Worm (Caenorhabditis elegans) whole organism, young adult: ENCODE measurements around the gene sru-7.

Experiments
- C06A6.2 ChIP-seq: fragments of 200-800 bp; sonication (Bioruptor generic); conservative IDR thresholded peaks from 2 replicates; pipeline ENCODE4 v1.3.6; 2022; ENCODE audit warnings: missing genetic modification characterization, missing compliant biosample characterization
- F33H1.4 ChIP-seq: fragments of 200-800 bp; sonication (Bioruptor generic); IDR thresholded peaks from 2 replicates; pipeline ENCODE4 v1.3.6; 2022; ENCODE audit warnings: missing genetic modification reagents, missing genetic modification characterization, missing compliant biosample characterization
- T07F8.4 ChIP-seq: sonication (generic microtip); optimal IDR thresholded peaks from 2 replicates; lab custom pipeline; 2016; ENCODE audit warnings: mild to moderate bottlenecking, missing genetic modification characterization, moderate library complexity, missing compliant biosample characterization
- Y53G8AR.9 ChIP-seq: fragments of 200-800 bp; sonication (Bioruptor generic); conservative IDR thresholded peaks from 2 replicates; pipeline ENCODE4 v1.3.6; 2022; ENCODE audit warnings: missing genetic modification reagents, missing genetic modification characterization, missing compliant biosample characterization
- akir-1 ChIP-seq: fragments of 200-800 bp; sonication (Bioruptor generic); optimal IDR thresholded peaks from 2 replicates; lab custom pipeline; 2018; ENCODE audit warnings: mild to moderate bottlenecking, missing genetic modification characterization, moderate library complexity, missing compliant biosample characterization
- ama-1 ChIP-seq, 3 experiments: fragments of 150-350 bp in 1 of 3; sonication (generic microtip) in 2 of 3; optimal IDR thresholded peaks; 2 replicates each; lab custom pipeline; 2014 to 2018; ENCODE audit warnings: missing biosample characterization in 2 of 3, missing genetic modification characterization in 2 of 3, missing genetic modification reagents in 2 of 3
- cebp-1 ChIP-seq, 2 experiments: fragments of 200-800 bp in 1 of 2; sonication (Bioruptor generic) in 1 of 2; sonication (generic microtip) in 1 of 2; IDR thresholded peaks in 1 of 2; optimal IDR thresholded peaks in 1 of 2; 2 replicates each; pipeline versions ENCODE4 v1.3.6 to Lab custom; 2017 to 2022; ENCODE audit warnings: missing compliant biosample characterization in 2 of 2, missing genetic modification characterization in 2 of 2, mild to moderate bottlenecking in 1 of 2, missing genetic modification reagents in 1 of 2, moderate library complexity in 1 of 2
- chd-7 ChIP-seq: sonication (generic microtip); optimal IDR thresholded peaks from 2 replicates; lab custom pipeline; 2016; ENCODE audit warnings: mild to moderate bottlenecking, missing genetic modification characterization, moderate library complexity, missing compliant biosample characterization
- dox-1 ChIP-seq: fragments of 200-800 bp; sonication (Bioruptor generic); IDR thresholded peaks from 2 replicates; pipeline ENCODE4 v1.3.6; 2022; ENCODE audit warnings: missing genetic modification reagents, missing genetic modification characterization, missing compliant biosample characterization
- dpff-1 ChIP-seq: sonication (generic microtip); optimal IDR thresholded peaks from 2 replicates; lab custom pipeline; 2017; ENCODE audit warnings: mild to moderate bottlenecking, missing genetic modification characterization, missing compliant biosample characterization
- ekl-4 ChIP-seq: fragments of 200-800 bp; sonication (Bioruptor generic); IDR thresholded peaks from 2 replicates; pipeline ENCODE4 v1.3.6; 2022; ENCODE audit warnings: missing genetic modification reagents, missing genetic modification characterization, missing compliant biosample characterization
- ets-4 ChIP-seq: fragments of 200-800 bp; sonication (Bioruptor generic); optimal IDR thresholded peaks from 2 replicates; lab custom pipeline; 2018; ENCODE audit warnings: mild to moderate bottlenecking, missing genetic modification characterization, missing compliant biosample characterization
- hmg-1.2 ChIP-seq: fragments of 200-800 bp; sonication (Bioruptor generic); IDR thresholded peaks from 2 replicates; pipeline ENCODE4 v1.3.6; 2022; ENCODE audit warnings: missing genetic modification reagents, missing genetic modification characterization, missing compliant biosample characterization
- let-526 ChIP-seq: fragments of 200-800 bp; sonication (Bioruptor generic); IDR thresholded peaks from 2 replicates; pipeline ENCODE4 v1.3.6; 2022; ENCODE audit warnings: missing genetic modification reagents, missing genetic modification characterization, missing compliant biosample characterization
- lin-35 ChIP-seq, 3 experiments: fragments of 150-350 bp in 2 of 3; sonication (generic microtip) in 1 of 3; optimal IDR thresholded peaks; 2 replicates each; lab custom pipeline; 2014 to 2018; ENCODE audit warnings: missing biosample characterization in 3 of 3, missing genetic modification characterization in 3 of 3, missing genetic modification reagents in 3 of 3
- lin-54 ChIP-seq: fragments of 200-800 bp; sonication (Bioruptor generic); optimal IDR thresholded peaks from 2 replicates; lab custom pipeline; 2018; ENCODE audit warnings: mild to moderate bottlenecking, missing genetic modification characterization, missing compliant biosample characterization
- lsl-1 ChIP-seq: fragments of 200-800 bp; sonication (Bioruptor generic); optimal IDR thresholded peaks from 2 replicates; lab custom pipeline; 2018; ENCODE audit warnings: mild to moderate bottlenecking, missing genetic modification characterization, moderate library complexity, missing compliant biosample characterization
- lsy-27 ChIP-seq: sonication (generic microtip); optimal IDR thresholded peaks from 2 replicates; lab custom pipeline; 2017; ENCODE audit warnings: missing genetic modification characterization, mild to moderate bottlenecking, missing compliant biosample characterization, antibody characterized with exemption, missing genotype, borderline replicate concordance; ENCODE audit not compliant: insufficient read depth
- madf-3 ChIP-seq: fragments of 200-800 bp; sonication (Bioruptor generic); IDR thresholded peaks from 2 replicates; pipeline ENCODE4 v1.3.6; 2022; ENCODE audit warnings: missing genetic modification reagents, missing genetic modification characterization, missing compliant biosample characterization
- madf-6 ChIP-seq: fragments of 200-800 bp; sonication (Bioruptor generic); IDR thresholded peaks from 2 replicates; pipeline ENCODE4 v1.3.6; 2022; ENCODE audit warnings: missing genetic modification reagents, missing genetic modification characterization, missing compliant biosample characterization
- nfyb-1 ChIP-seq: fragments of 200-800 bp; sonication (Bioruptor generic); IDR thresholded peaks from 2 replicates; pipeline ENCODE4 v1.3.6; 2022; ENCODE audit warnings: missing genetic modification reagents, missing genetic modification characterization, missing compliant biosample characterization
- nhr-179 ChIP-seq: sonication (generic microtip); optimal IDR thresholded peaks from 2 replicates; lab custom pipeline; 2016; ENCODE audit warnings: mild to moderate bottlenecking, missing genetic modification characterization, missing compliant biosample characterization
- rcor-1 ChIP-seq: fragments of 200-800 bp; sonication (Bioruptor generic); IDR thresholded peaks from 2 replicates; pipeline ENCODE4 v1.3.6; 2022; ENCODE audit warnings: missing genetic modification reagents, missing genetic modification characterization, missing compliant biosample characterization
- rec-8 ChIP-seq, 2 experiments: sonication (generic microtip); optimal IDR thresholded peaks; 2 replicates each; lab custom pipeline; 2016; ENCODE audit warnings: mild to moderate bottlenecking in 2 of 2, missing genetic modification characterization in 2 of 2, missing genetic modification reagents in 2 of 2, missing genotype in 2 of 2, missing biosample characterization in 1 of 2, missing compliant biosample characterization in 1 of 2, moderate library complexity in 1 of 2
- repo-1 ChIP-seq: sonication (generic microtip); optimal IDR thresholded peaks from 2 replicates; lab custom pipeline; 2017; ENCODE audit warnings: mild to moderate bottlenecking, missing genetic modification characterization, missing compliant biosample characterization
- sdz-38 ChIP-seq: sonication (generic microtip); optimal IDR thresholded peaks from 2 replicates; lab custom pipeline; 2016; ENCODE audit warnings: missing genotype, missing genetic modification characterization, missing compliant biosample characterization
- somi-1 ChIP-seq: fragments of 200-800 bp; sonication (Bioruptor generic); optimal IDR thresholded peaks from 2 replicates; lab custom pipeline; 2018; ENCODE audit warnings: mild to moderate bottlenecking, missing genetic modification characterization, missing compliant biosample characterization
- tlf-1 ChIP-seq: fragments of 200-800 bp; sonication (Bioruptor generic); optimal IDR thresholded peaks from 2 replicates; lab custom pipeline; 2018; ENCODE audit warnings: mild to moderate bottlenecking, missing genetic modification characterization, missing compliant biosample characterization
- unc-130 ChIP-seq: sonication (generic microtip); optimal IDR thresholded peaks from 2 replicates; lab custom pipeline; 2016; ENCODE audit warnings: missing genetic modification reagents, missing genetic modification characterization, missing compliant biosample characterization
- unc-62 ChIP-seq: fragments of 150-350 bp; optimal IDR thresholded peaks from 2 replicates; lab custom pipeline; 2014; ENCODE audit warnings: missing biosample characterization, missing genetic modification reagents, missing genetic modification characterization
- ztf-18 ChIP-seq: sonication (generic microtip); optimal IDR thresholded peaks from 2 replicates; lab custom pipeline; 2016; ENCODE audit warnings: missing genotype, mild to moderate bottlenecking, missing genetic modification characterization, missing compliant biosample characterization

The sru-7 gene

DNA sequence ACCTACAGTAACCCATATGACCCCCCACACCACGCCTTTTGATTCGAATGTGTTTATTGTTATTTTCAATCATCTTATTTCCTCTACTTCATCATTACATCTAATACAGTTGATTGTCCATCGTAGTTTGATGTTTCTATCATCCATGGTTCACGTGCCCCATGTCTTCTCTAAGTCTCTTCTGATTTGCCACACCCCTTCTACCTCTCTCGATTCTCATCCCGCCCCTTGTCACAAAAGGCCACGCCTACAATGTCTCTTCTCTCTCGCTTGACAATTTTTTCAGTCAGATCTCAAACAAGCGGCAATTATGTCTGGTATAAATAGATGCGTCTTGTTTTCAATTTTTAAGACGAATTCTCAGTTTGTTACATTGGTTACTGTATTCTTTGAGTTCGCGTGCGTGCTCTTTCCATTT lies 42.7 kb downstream of the sru-7 start (continued):
- TF ChIP-seq lsy-27 (no peak), somi-1 (GFP tag; lab: Kevin White, UChicago) (peak; percentile 73), madf-6 (GFP tag; lab: Robert Waterston, UW) (no peak), madf-3 (GFP tag; lab: Robert Waterston, UW) (no peak), ama-1 (optimal IDR thresholded peaks at IDR 0.05; lab: Kevin White, UChicago) (peak; percentile 27), ama-1 (GFP tag; optimal IDR thresholded peaks at IDR 0.05; lab: Kevin White, UChicago) (no peak), dox-1 (GFP tag; lab: Robert Waterston, UW) (0 out of 2 replicates have a peak, but pooled peaks have one; percentile 17), chd-7 (tag; lab: Kevin White, UChicago) (peak; percentile 11)
- TF ChIP-seq, all 124 proteins: peak for 15

DNA sequence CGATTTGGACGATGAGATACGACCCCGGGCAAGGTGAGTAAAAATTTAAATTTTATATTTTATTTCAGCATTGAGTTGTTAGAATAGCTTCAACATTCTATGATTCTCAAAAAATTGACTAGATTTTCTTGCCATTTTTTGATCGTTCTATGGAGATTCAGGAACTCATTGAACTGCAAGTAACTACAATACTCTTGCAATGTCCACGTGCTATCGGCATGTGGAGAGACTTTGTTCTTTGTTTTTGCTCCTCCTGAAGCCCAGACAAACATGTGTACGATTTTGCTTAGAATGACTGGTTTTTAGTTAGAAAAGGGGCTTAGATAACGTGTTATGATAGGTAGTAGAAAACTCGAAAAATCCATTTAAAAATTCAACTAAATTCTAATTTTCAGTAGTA lies 43.6 kb downstream of the sru-7 start:
- TF ChIP-seq unc-62 (GFP tag; lab: Kevin White, UChicago) (no peak), rec-8 (tag; optimal IDR thresholded peaks at IDR 0.05; lab: Kevin White, UChicago) (no peak), sdz-38 (tag; lab: Kevin White, UChicago) (no peak), unc-130 (GFP tag; lab: Kevin White, UChicago) (no peak)

ce11 chrIV:8538011-8538658 lies 45.8 kb downstream of the sru-7 start:
- TF ChIP-seq ets-4 (GFP tag; lab: Kevin White, UChicago): no peak
- TF ChIP-seq tlf-1: peak; percentile 26
- TF ChIP-seq repo-1 (tag; lab: Kevin White, UChicago): peak; percentile 50
- TF ChIP-seq T07F8.4 (tag; lab: Kevin White, UChicago): no peak
- TF ChIP-seq nfyb-1 (GFP tag; lab: Robert Waterston, UW): 0 out of 2 replicates have a peak, but pooled peaks have one; percentile 36
- no peak for TF ChIP-seq akir-1 (GFP tag; lab: Kevin White, UChicago)
- TF ChIP-seq Y53G8AR.9 (GFP tag; lab: Robert Waterston, UW): 0 out of 2 replicates have a peak, but pooled peaks have one; percentile 56
- no peak for TF ChIP-seq cebp-1 (GFP tag; IDR thresholded peaks at IDR 0.05; lab: Robert Waterston, UW)
- peak; percentile 11 for TF ChIP-seq cebp-1 (tag; optimal IDR thresholded peaks at IDR 0.05; lab: Kevin White, UChicago)
- no peak for TF ChIP-seq let-526 (GFP tag; lab: Robert Waterston, UW)
- 0 out of 2 replicates have a peak, but pooled peaks have one; percentile 19 for TF ChIP-seq C06A6.2 (GFP tag; lab: Robert Waterston, UW)
- TF ChIP-seq dpff-1 (tag; lab: Kevin White, UChicago): peak; percentile 37
- no peak for TF ChIP-seq hmg-1.2 (GFP tag; lab: Robert Waterston, UW)

- TF ChIP-seq lin-35 (GFP tag; optimal IDR thresholded peaks at IDR 0.05; lab: Kevin White, UChicago) (peak in 1 of 3 experiments; percentile 15), madf-6 (GFP tag; lab: Robert Waterston, UW) (peak; percentile 35; the same call in 1 of the 2 replicates), nhr-179 (tag; lab: Kevin White, UChicago) (no peak), rcor-1 (GFP tag; lab: Robert Waterston, UW) (no peak), hmg-1.2 (GFP tag; lab: Robert Waterston, UW) (0 out of 2 replicates have a peak, but pooled peaks have one; percentile 6), F33H1.4 (GFP tag; lab: Robert Waterston, UW) (0 out of 2 replicates have a peak, but pooled peaks have one; percentile 9), lin-54 (GFP tag; lab: Kevin White, UChicago) (peak; percentile 54), ztf-18 (tag; lab: Kevin White, UChicago) (no peak), ekl-4 (GFP tag; lab: Robert Waterston, UW) (no peak), lsl-1 (GFP tag; lab: Kevin White, UChicago) (peak; percentile 71)
Observed at ce11 chrIV:8538659-8539173, 46.4 kb downstream of the sru-7 start, which contains the start of gene hyl-1. TSS of gene hyl-1 (plus strand) at chrIV:8539123.
